Fruit fly (Drosophila melanogaster): ENCODE measurements around the gene Nfs1.

Gene Nfs1

DNA sequence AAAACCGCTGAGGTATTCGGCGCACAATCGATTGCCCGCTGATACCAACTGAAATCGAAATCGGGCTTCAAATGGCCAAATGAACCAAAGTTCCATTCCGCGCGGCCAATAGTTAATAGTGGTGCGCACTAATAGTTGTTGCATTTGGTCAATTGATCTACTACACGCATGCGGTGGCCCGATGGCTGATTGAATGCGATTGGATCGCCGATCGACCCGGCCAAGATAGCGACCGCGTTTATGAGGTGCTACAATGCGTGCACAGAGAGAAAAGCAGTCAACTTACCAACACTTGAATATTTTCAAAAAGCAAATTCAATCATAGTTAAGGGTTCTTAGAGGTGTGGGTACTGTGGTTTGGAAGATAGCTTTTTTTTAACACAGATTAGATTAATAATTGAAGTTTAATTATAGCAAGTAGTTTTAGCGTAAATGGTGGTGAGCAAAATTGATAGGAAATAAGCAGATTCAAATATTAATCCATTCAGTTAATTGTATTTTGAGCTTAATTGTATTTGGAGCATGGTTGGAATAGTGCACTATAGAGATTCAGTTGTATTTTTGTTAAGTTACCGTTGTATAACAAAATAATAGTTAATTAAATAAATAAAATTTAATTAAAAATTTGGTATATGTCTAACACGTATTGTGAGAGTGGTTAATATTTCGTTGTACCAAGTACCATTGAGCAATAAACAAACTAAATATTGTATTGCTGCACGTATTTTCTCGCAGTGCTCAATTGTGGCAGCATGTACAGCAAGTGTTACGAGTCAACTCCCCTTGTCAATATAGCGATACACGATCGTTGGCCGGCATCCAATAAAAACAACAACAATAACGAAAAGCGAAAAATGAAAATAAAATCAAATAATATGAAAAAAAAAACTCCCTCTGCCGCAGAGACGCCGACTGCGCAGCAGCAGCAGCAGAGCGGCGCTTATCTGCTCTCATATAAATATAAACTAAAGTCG lies 27.3 kb downstream of the Nfs1 start (continued):
- TF ChIP-seq CG8089 (GFP tag; optimal IDR thresholded peaks at IDR 0.05) = no peak
- no peak for TF ChIP-seq CG4707 (GFP tag; optimal IDR thresholded peaks at IDR 0.05)
- no peak for TF ChIP-seq CG17568 (GFP tag; optimal IDR thresholded peaks at IDR 0.05)
- TF ChIP-seq CG4424 (GFP tag; optimal IDR thresholded peaks at IDR 0.05) = peak; percentile 61
- TF ChIP-seq gsb-n (tag; optimal IDR thresholded peaks at IDR 0.05) = no peak
- TF ChIP-seq Hand (GFP tag; optimal IDR thresholded peaks at IDR 0.05) = peak; percentile 35
- TF ChIP-seq vvl (GFP tag; IDR thresholded peaks at IDR 0.05) = no peak; the same call in 1 of the 2 replicates
- TF ChIP-seq CG13296 (GFP tag; optimal IDR thresholded peaks at IDR 0.05) = peak; percentile 32
- no peak for TF ChIP-seq CTCF (GFP tag; optimal IDR thresholded peaks at IDR 0.05)
- peak; percentile 18 for TF ChIP-seq HLH54F (GFP tag; optimal IDR thresholded peaks at IDR 0.05)
- peak; percentile 44; the same call in 2 of the 3 replicates for TF ChIP-seq CG34422 (GFP tag; IDR thresholded peaks at IDR 0.05)
- no peak for TF ChIP-seq CG42726 (GFP tag; IDR thresholded peaks at IDR 0.05; ENCODE audit: partially characterized antibody)
- TF ChIP-seq CG18619 (GFP tag; optimal IDR thresholded peaks at IDR 0.05) = peak; percentile 79
- TF ChIP-seq CG7928 (GFP tag; optimal IDR thresholded peaks at IDR 0.05) = no peak
- no peak for TF ChIP-seq MESR4 (GFP tag; optimal IDR thresholded peaks at IDR 0.05)
- peak; percentile 5 for TF ChIP-seq jumu (GFP tag; optimal IDR thresholded peaks at IDR 0.05)
- TF ChIP-seq CG3995 (GFP tag; optimal IDR thresholded peaks at IDR 0.05) = no peak
- TF ChIP-seq gfzf (GFP tag; optimal IDR thresholded peaks at IDR 0.05) = no peak
- peak; percentile 71 for TF ChIP-seq CG2678 (tag; optimal IDR thresholded peaks at IDR 0.05)
- TF ChIP-seq CG31441 (GFP tag; IDR thresholded peaks at IDR 0.05) = peak; percentile 67
- no peak for TF ChIP-seq psq (GFP tag; optimal IDR thresholded peaks at IDR 0.05)
- TF ChIP-seq CG2202 (tag; optimal IDR thresholded peaks at IDR 0.05) = no peak
- peak; percentile 72 for TF ChIP-seq CG11504 (tag; optimal IDR thresholded peaks at IDR 0.05)
- TF ChIP-seq exex (tag; optimal IDR thresholded peaks at IDR 0.05) = peak; percentile 52
- TF ChIP-seq gt (GFP tag; IDR thresholded peaks at IDR 0.05) = no peak
- no peak for TF ChIP-seq HLHmδ (GFP tag; optimal IDR thresholded peaks at IDR 0.05)
- no peak for TF ChIP-seq CG17912 (GFP tag; optimal IDR thresholded peaks at IDR 0.05)
- TF ChIP-seq pzg (GFP tag; optimal IDR thresholded peaks at IDR 0.05) = peak; percentile 3
- TF ChIP-seq sr (GFP tag; IDR thresholded peaks at IDR 0.05) = no peak
- peak; percentile 3 for TF ChIP-seq Asciz (GFP tag; optimal IDR thresholded peaks at IDR 0.05)
- TF ChIP-seq MBD-R2 (GFP tag; IDR thresholded peaks at IDR 0.05) = no peak; the same call in 1 of the 2 replicates
- no peak for TF ChIP-seq pros (GFP tag; optimal IDR thresholded peaks at IDR 0.05)
- TF ChIP-seq Pdp1 (GFP tag; optimal IDR thresholded peaks at IDR 0.05) = peak in 1 of 2 experiments; percentile 37
- no peak for TF ChIP-seq CG16815 (GFP tag; optimal IDR thresholded peaks at IDR 0.05)
- TF ChIP-seq CG4282 (GFP tag; optimal IDR thresholded peaks at IDR 0.05) = no peak
- TF ChIP-seq jing (GFP tag; optimal IDR thresholded peaks at IDR 0.05) = no peak
- TF ChIP-seq CG4404 (GFP tag; IDR thresholded peaks at IDR 0.05) = no peak
- TF ChIP-seq CG13424 (tag; optimal IDR thresholded peaks at IDR 0.05) = peak; percentile 67
- TF ChIP-seq trh (GFP tag; optimal IDR thresholded peaks at IDR 0.05) = peak; percentile 31
- TF ChIP-seq ems (GFP tag; optimal IDR thresholded peaks at IDR 0.05) = no peak
- TF ChIP-seq sug (tag; optimal IDR thresholded peaks at IDR 0.05) = peak; percentile 11
- no peak for TF ChIP-seq CG12236 (GFP tag; optimal IDR thresholded peaks at IDR 0.05)
- no peak for TF ChIP-seq CG16813 (GFP tag; IDR thresholded peaks at IDR 0.05; ENCODE audit: partially characterized antibody)
- peak; percentile 24 for TF ChIP-seq Spps (tag; optimal IDR thresholded peaks at IDR 0.05)
- TF ChIP-seq Hr3 (GFP tag; optimal IDR thresholded peaks at IDR 0.05) = peak; percentile 56
- no peak for TF ChIP-seq bowl (GFP tag; IDR thresholded peaks at IDR 0.05)
- TF ChIP-seq dysf (GFP tag; IDR thresholded peaks at IDR 0.05) = peak; percentile 65
- peak; percentile 11 for TF ChIP-seq CG30020 (tag; optimal IDR thresholded peaks at IDR 0.05)
- peak; percentile 24; the same call in 1 of the 2 replicates for TF ChIP-seq CG6272 (GFP tag; IDR thresholded peaks at IDR 0.05)

Measured in whole organism, embryonic.